Worm (Caenorhabditis elegans) whole organism, L1 larva: ENCODE results near the gene nhr-150.

Source experiments
- ceh-63 ChIP-seq: fragments of 200-800 bp; sonication (Bioruptor generic); optimal IDR thresholded peaks from 2 replicates; lab custom pipeline; 2018; ENCODE audit warnings: mild to moderate bottlenecking, missing genetic modification characterization, missing compliant biosample characterization
- ceh-82 ChIP-seq, 3 experiments: fragments of 150-350 bp in 1 of 3; sonication (generic microtip) in 2 of 3; optimal IDR thresholded peaks; 2 replicates each; lab custom pipeline; 2014 to 2017; ENCODE audit warnings: missing biosample characterization in 3 of 3, missing genetic modification characterization in 3 of 3
- ces-1 ChIP-seq: fragments of 150-350 bp; optimal IDR thresholded peaks from 2 replicates; lab custom pipeline; 2014; ENCODE audit warnings: missing biosample characterization, missing genetic modification reagents, missing genetic modification characterization
- efl-3 ChIP-seq: fragments of 200-800 bp; sonication (Bioruptor generic); optimal IDR thresholded peaks from 2 replicates; lab custom pipeline; 2018; ENCODE audit warnings: mild to moderate bottlenecking, missing genetic modification characterization, missing compliant biosample characterization
- fkh-4 ChIP-seq: sonication (generic microtip); optimal IDR thresholded peaks from 2 replicates; lab custom pipeline; 2016; ENCODE audit warnings: missing compliant biosample characterization, missing genetic modification characterization, borderline replicate concordance
- lin-39 ChIP-seq: fragments of 150-350 bp; optimal IDR thresholded peaks from 2 replicates; lab custom pipeline; 2014; ENCODE audit warnings: missing biosample characterization, missing genetic modification reagents, missing genetic modification characterization
- nhr-11 ChIP-seq: fragments of 150-350 bp; optimal IDR thresholded peaks from 2 replicates; lab custom pipeline; 2014; ENCODE audit warnings: missing biosample characterization, missing genetic modification characterization
- nhr-28 ChIP-seq: fragments of 150-350 bp; optimal IDR thresholded peaks from 2 replicates; lab custom pipeline; 2014; ENCODE audit warnings: missing biosample characterization, missing genetic modification characterization
- nhr-77 ChIP-seq: fragments of 150-350 bp; optimal IDR thresholded peaks from 2 replicates; lab custom pipeline; 2014; ENCODE audit warnings: missing biosample characterization, missing genetic modification characterization
- rnt-1 ChIP-seq: sonication (generic microtip); optimal IDR thresholded peaks from 2 replicates; lab custom pipeline; 2016; ENCODE audit warnings: mild to moderate bottlenecking, missing genetic modification characterization, moderate library complexity, missing compliant biosample characterization
- unc-62 ChIP-seq: fragments of 150-350 bp; optimal IDR thresholded peaks from 2 replicates; lab custom pipeline; 2014; ENCODE audit warnings: missing biosample characterization, missing genetic modification reagents, missing genetic modification characterization

DNA sequence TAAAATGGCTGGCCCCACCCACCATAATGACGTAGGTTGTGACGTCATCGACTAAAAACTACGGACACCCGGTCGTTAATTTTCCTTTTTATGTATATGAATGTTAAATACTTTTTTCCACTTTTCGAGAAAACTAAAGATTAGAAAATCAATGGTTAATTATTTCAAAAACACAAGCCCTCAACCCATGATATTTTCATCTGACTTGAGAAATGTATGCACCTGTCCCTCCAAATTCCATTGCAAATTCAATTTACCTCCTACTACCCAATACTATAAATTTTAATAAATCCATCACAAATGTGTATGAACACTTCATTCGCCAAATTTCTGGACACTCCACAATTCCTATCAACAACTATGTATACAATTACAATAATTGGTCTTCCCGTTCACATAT, 47.8 kb upstream of the nhr-150 start, which contains the start of gene srh-276:
- TF ChIP-seq efl-3 (GFP tag; lab: Kevin White, UChicago): no peak
- TF ChIP-seq fkh-4: no peak
- no peak for TF ChIP-seq ces-1 (GFP tag; lab: Kevin White, UChicago)
- TF ChIP-seq rnt-1: no peak
- no peak for TF ChIP-seq nhr-77
- TF ChIP-seq ceh-63 (GFP tag; lab: Kevin White, UChicago): no peak
- TF ChIP-seq ceh-82 (tag; optimal IDR thresholded peaks at IDR 0.05; lab: Kevin White, UChicago): no peak
- no peak for TF ChIP-seq nhr-11 (tag; lab: Kevin White, UChicago)
- TF ChIP-seq nhr-28 (tag; lab: Kevin White, UChicago): no peak
- no peak for TF ChIP-seq unc-62 (GFP tag; lab: Kevin White, UChicago)
- no peak for TF ChIP-seq lin-39 (tag; lab: Kevin White, UChicago)
